Fruit fly (Drosophila melanogaster) whole organism, embryonic: Measurements from ENCODE around the gene TwdlC.

Experiments
- BEAF-32 ChIP-seq: fragments of 200-800 bp; sonication (Bioruptor generic); optimal IDR thresholded peaks from 3 replicates; lab custom pipeline; 2017; ENCODE audit warnings: missing biosample characterization, missing genetic modification characterization, mild to moderate bottlenecking, moderate library complexity, missing genetic modification reagents
- CG10565 ChIP-seq: fragments of 200-800 bp; sonication (Bioruptor generic); optimal IDR thresholded peaks from 3 replicates; lab custom pipeline; 2016; ENCODE audit warnings: missing biosample characterization, mild to moderate bottlenecking, missing genetic modification characterization
- CG12155 ChIP-seq: fragments of 200-800 bp; sonication (Bioruptor generic); optimal IDR thresholded peaks from 3 replicates; lab custom pipeline; 2016; ENCODE audit warnings: missing biosample characterization, missing genetic modification characterization
- CG12299 ChIP-seq: fragments of 200-800 bp; sonication (Bioruptor generic); optimal IDR thresholded peaks from 2 replicates; lab custom pipeline; 2018; ENCODE audit warnings: missing biosample characterization, mild to moderate bottlenecking, missing genetic modification characterization
- CG1233 ChIP-seq: fragments of 200-800 bp; sonication (Bioruptor generic); optimal IDR thresholded peaks from 4 replicates; lab custom pipeline; 2018; ENCODE audit warnings: missing biosample characterization, mild to moderate bottlenecking, missing genetic modification characterization
- CG12391 ChIP-seq: fragments of 200-800 bp; sonication (Bioruptor generic); optimal IDR thresholded peaks from 3 replicates; lab custom pipeline; 2018; ENCODE audit warnings: missing biosample characterization, mild to moderate bottlenecking, missing genetic modification characterization, moderate library complexity
- CG14860 ChIP-seq: fragments of 200-800 bp; sonication (Bioruptor generic); IDR thresholded peaks from 3 replicates; pipeline ENCODE4 v1.3.6; 2022; ENCODE audit warnings: missing biosample characterization, missing genetic modification characterization; ENCODE audit not compliant: partially characterized antibody
- CG1602 ChIP-seq: fragments of 200-800 bp; sonication (Bioruptor generic); optimal IDR thresholded peaks from 3 replicates; lab custom pipeline; 2016; ENCODE audit warnings: missing biosample characterization, missing genetic modification characterization
- CG16779 ChIP-seq: fragments of 200-800 bp; sonication (Bioruptor generic); IDR thresholded peaks from 2 replicates; pipeline ENCODE4 v1.3.6; 2022; ENCODE audit warnings: missing biosample characterization, missing genetic modification characterization
- CG16813 ChIP-seq: fragments of 200-800 bp; sonication (Bioruptor generic); IDR thresholded peaks from 3 replicates; pipeline ENCODE4 v1.3.6; 2022; ENCODE audit warnings: missing biosample characterization, missing genetic modification characterization; ENCODE audit not compliant: partially characterized antibody
- CG17385 ChIP-seq: fragments of 200-800 bp; sonication (Bioruptor generic); optimal IDR thresholded peaks from 3 replicates; lab custom pipeline; 2018; ENCODE audit warnings: missing biosample characterization, mild to moderate bottlenecking, missing genetic modification characterization
- CG2678 ChIP-seq: fragments of 200-800 bp; sonication (Bioruptor generic); optimal IDR thresholded peaks from 3 replicates; lab custom pipeline; 2019; ENCODE audit warnings: missing biosample characterization, mild to moderate bottlenecking, missing genetic modification characterization, moderate library complexity
- CG3065 ChIP-seq: fragments of 200-800 bp; sonication (Bioruptor generic); optimal IDR thresholded peaks from 2 replicates; lab custom pipeline; 2016; ENCODE audit warnings: missing biosample characterization, missing genetic modification characterization
- CG31365 ChIP-seq: fragments of 200-800 bp; sonication (Bioruptor generic); optimal IDR thresholded peaks from 2 replicates; lab custom pipeline; 2018; ENCODE audit warnings: missing biosample characterization, mild to moderate bottlenecking, missing genetic modification characterization
- CG3838 ChIP-seq: fragments of 200-800 bp; sonication (Bioruptor generic); optimal IDR thresholded peaks from 3 replicates; lab custom pipeline; 2016; ENCODE audit warnings: missing biosample characterization, missing genetic modification characterization
- CG6791 ChIP-seq: fragments of 200-800 bp; sonication (Bioruptor generic); IDR thresholded peaks from 3 replicates; pipeline ENCODE4 v1.3.6; 2022; ENCODE audit warnings: missing biosample characterization, missing genetic modification characterization; ENCODE audit not compliant: partially characterized antibody
- CG7928 ChIP-seq: fragments of 200-800 bp; sonication (Bioruptor generic); optimal IDR thresholded peaks from 2 replicates; lab custom pipeline; 2017; ENCODE audit warnings: missing biosample characterization, mild to moderate bottlenecking, missing genetic modification characterization
- CG8089 ChIP-seq: fragments of 200-800 bp; sonication (Bioruptor generic); optimal IDR thresholded peaks from 3 replicates; lab custom pipeline; 2016; ENCODE audit warnings: missing biosample characterization, missing genetic modification characterization
- CG9215 ChIP-seq: fragments of 200-800 bp; sonication (Bioruptor generic); IDR thresholded peaks from 2 replicates; pipeline ENCODE4 v1.3.6; 2022; ENCODE audit warnings: missing biosample characterization, missing genetic modification characterization
- CG9797 ChIP-seq: fragments of 200-800 bp; sonication (Bioruptor generic); optimal IDR thresholded peaks from 3 replicates; lab custom pipeline; 2018; ENCODE audit warnings: missing biosample characterization, mild to moderate bottlenecking, missing genetic modification characterization
- Deaf1 ChIP-seq: fragments of 200-800 bp; optimal IDR thresholded peaks from 3 replicates; lab custom pipeline; 2019; ENCODE audit warnings: missing biosample characterization, mild to moderate bottlenecking, missing genetic modification characterization, moderate library complexity
- Dref ChIP-seq: fragments of 200-800 bp; sonication (Bioruptor generic); IDR thresholded peaks from 2 replicates; pipeline ENCODE4 v1.3.6; 2022; ENCODE audit warnings: missing biosample characterization, missing genetic modification characterization
- Drgx ChIP-seq: fragments of 200-800 bp; sonication (Bioruptor generic); IDR thresholded peaks from 2 replicates; pipeline ENCODE4 v1.3.6; 2022; ENCODE audit warnings: missing biosample characterization, missing genetic modification characterization
- Fer3 ChIP-seq: fragments of 200-800 bp; sonication (Bioruptor generic); optimal IDR thresholded peaks from 2 replicates; lab custom pipeline; 2018; ENCODE audit warnings: missing biosample characterization, mild to moderate bottlenecking, missing genetic modification characterization, moderate library complexity
- HHEX ChIP-seq: fragments of 200-800 bp; sonication (Bioruptor generic); optimal IDR thresholded peaks from 3 replicates; lab custom pipeline; 2017; ENCODE audit warnings: missing biosample characterization, mild to moderate bottlenecking, missing genetic modification characterization, missing genetic modification reagents
- HLH54F ChIP-seq: fragments of 200-800 bp; sonication (Bioruptor generic); optimal IDR thresholded peaks from 3 replicates; lab custom pipeline; 2016; ENCODE audit warnings: missing biosample characterization, missing genetic modification characterization
- Med ChIP-seq: fragments of 200-800 bp; sonication (Bioruptor generic); peaks from one replicate; lab custom pipeline; 2016; ENCODE audit warnings: missing biosample characterization, missing genetic modification characterization, mild to moderate bottlenecking, inconsistent platforms, moderate library complexity
- Meics ChIP-seq: fragments of 200-800 bp; sonication (Bioruptor generic); optimal IDR thresholded peaks from 2 replicates; lab custom pipeline; 2017; ENCODE audit warnings: missing biosample characterization, mild to moderate bottlenecking, missing genetic modification characterization
- NK7.1 ChIP-seq: fragments of 200-800 bp; sonication (Bioruptor generic); optimal IDR thresholded peaks from 3 replicates; lab custom pipeline; 2016; ENCODE audit warnings: missing biosample characterization, missing genetic modification characterization
- PHDP ChIP-seq: fragments of 200-800 bp; sonication (Bioruptor generic); optimal IDR thresholded peaks from 3 replicates; lab custom pipeline; 2018; ENCODE audit warnings: missing biosample characterization, mild to moderate bottlenecking, missing genetic modification characterization, moderate library complexity
- Six4 ChIP-seq: fragments of 200-800 bp; sonication (Bioruptor generic); optimal IDR thresholded peaks from 2 replicates; lab custom pipeline; 2016; ENCODE audit warnings: missing biosample characterization, missing genetic modification characterization
- Sry-β ChIP-seq: fragments of 200-800 bp; sonication (Bioruptor generic); optimal IDR thresholded peaks from 2 replicates; lab custom pipeline; 2018; ENCODE audit warnings: missing biosample characterization, mild to moderate bottlenecking, missing genetic modification characterization, moderate library complexity
- Usf ChIP-seq: fragments of 200-800 bp; sonication (Bioruptor generic); optimal IDR thresholded peaks from 2 replicates; lab custom pipeline; 2017; ENCODE audit warnings: missing genotype, missing biosample characterization, missing genetic modification characterization
- chif ChIP-seq, 2 experiments: fragments of 200-800 bp; sonication (Bioruptor generic); optimal IDR thresholded peaks; 3 replicates each; lab custom pipeline; 2016; ENCODE audit warnings: missing biosample characterization in 2 of 2, missing genetic modification characterization in 2 of 2
- chn ChIP-seq: fragments of 200-800 bp; sonication (Bioruptor generic); optimal IDR thresholded peaks from 2 replicates; lab custom pipeline; 2016; ENCODE audit warnings: missing biosample characterization, missing genetic modification characterization
- dan ChIP-seq: fragments of 200-800 bp; sonication (Bioruptor generic); IDR thresholded peaks from 2 replicates; pipeline ENCODE4 v1.3.6; 2022; ENCODE audit warnings: missing biosample characterization, missing genetic modification characterization
- dmrt11E ChIP-seq: fragments of 200-800 bp; sonication (Bioruptor generic); optimal IDR thresholded peaks from 3 replicates; lab custom pipeline; 2018; ENCODE audit warnings: missing biosample characterization, mild to moderate bottlenecking, missing genetic modification characterization, moderate library complexity
- dmrt99B ChIP-seq: fragments of 200-800 bp; sonication (Bioruptor generic); optimal IDR thresholded peaks from 2 replicates; lab custom pipeline; 2018; ENCODE audit warnings: missing biosample characterization, mild to moderate bottlenecking, missing genetic modification characterization, moderate library complexity
- gem ChIP-seq: fragments of 200-800 bp; sonication (Bioruptor generic); optimal IDR thresholded peaks from 2 replicates; lab custom pipeline; 2019; ENCODE audit warnings: missing biosample characterization, mild to moderate bottlenecking, missing genetic modification characterization, moderate library complexity
- grau ChIP-seq: fragments of 200-800 bp; optimal IDR thresholded peaks from 3 replicates; lab custom pipeline; 2019; ENCODE audit warnings: missing biosample characterization, mild to moderate bottlenecking, missing genetic modification characterization, moderate library complexity
- hb ChIP-seq: fragments of 200-800 bp; sonication (Bioruptor generic); IDR thresholded peaks from 3 replicates; pipeline ENCODE4 v1.3.6; 2022; ENCODE audit warnings: missing biosample characterization, missing genetic modification characterization; ENCODE audit not compliant: partially characterized antibody
- onecut ChIP-seq: fragments of 200-800 bp; sonication (Bioruptor generic); IDR thresholded peaks from 2 replicates; pipeline ENCODE4 v1.3.6; 2022; ENCODE audit warnings: missing biosample characterization, missing genetic modification characterization
- pzg ChIP-seq: fragments of 200-800 bp; sonication (Bioruptor generic); optimal IDR thresholded peaks from 3 replicates; lab custom pipeline; 2018; ENCODE audit warnings: missing biosample characterization, mild to moderate bottlenecking, missing genetic modification characterization, moderate library complexity
- repo ChIP-seq: fragments of 200-800 bp; sonication (Bioruptor generic); optimal IDR thresholded peaks from 2 replicates; lab custom pipeline; 2016; ENCODE audit warnings: missing biosample characterization, missing genetic modification characterization
- row ChIP-seq: fragments of 200-800 bp; sonication (Bioruptor generic); IDR thresholded peaks from 3 replicates; pipeline ENCODE4 v1.3.6; 2022; ENCODE audit warnings: missing biosample characterization, missing genetic modification characterization
- sim ChIP-seq: fragments of 200-800 bp; sonication (Bioruptor generic); IDR thresholded peaks from 2 replicates; pipeline ENCODE4 v1.3.6; 2022; ENCODE audit warnings: missing biosample characterization, missing genetic modification characterization
- sna ChIP-seq: fragments of 200-800 bp; sonication (Bioruptor generic); IDR thresholded peaks from 2 replicates; pipeline ENCODE4 v1.3.6; 2022; ENCODE audit warnings: missing biosample characterization, missing genetic modification characterization; ENCODE audit not compliant: partially characterized antibody
- tgo ChIP-seq: fragments of 200-800 bp; sonication (Bioruptor generic); IDR thresholded peaks from 3 replicates; pipeline ENCODE4 v1.3.6; 2022; ENCODE audit warnings: missing biosample characterization, missing genetic modification characterization
- toy ChIP-seq: fragments of 200-800 bp; sonication (Bioruptor generic); IDR thresholded peaks from 2 replicates; pipeline ENCODE4 v1.3.6; 2022; ENCODE audit warnings: missing biosample characterization, missing genetic modification characterization
- unpg ChIP-seq: fragments of 200-800 bp; sonication (Bioruptor generic); optimal IDR thresholded peaks from 3 replicates; lab custom pipeline; 2018; ENCODE audit warnings: missing biosample characterization, mild to moderate bottlenecking, missing genetic modification characterization, moderate library complexity

TwdlC gene

dm6 chr3R:26952200-26952856 lies 42.3 kb upstream of the TwdlC start (continued):
- TF ChIP-seq dmrt99B (tag; lab: Kevin White, UChicago) (peak; percentile 13), sim (GFP tag; lab: Robert Waterston, UW) (no peak), dmrt11E (tag; lab: Kevin White, UChicago) (no peak), CG31365 (tag; lab: Kevin White, UChicago) (no peak), Drgx (no peak), CG17385 (peak; percentile 42), CG16779 (GFP tag; lab: Robert Waterston, UW) (no peak), CG7928 (GFP tag; lab: Kevin White, UChicago) (no peak), chn (GFP tag; lab: Kevin White, UChicago) (peak; percentile 24), Meics (GFP tag; lab: Kevin White, UChicago) (peak; percentile 63), BEAF-32 (GFP tag; lab: Kevin White, UChicago) (no peak), dan (GFP tag; lab: Robert Waterston, UW) (no peak), Fer3 (tag; lab: Kevin White, UChicago) (peak; percentile 25), hb (GFP tag; lab: Robert Waterston, UW) (no peak), onecut (GFP tag; lab: Robert Waterston, UW) (no peak), Deaf1 (no peak), HLH54F (no peak), CG14860 (no peak), CG10565 (GFP tag; lab: Kevin White, UChicago) (no peak), pzg (no peak), gem (tag; lab: Kevin White, UChicago) (peak; percentile 49), PHDP (tag; lab: Kevin White, UChicago) (peak; percentile 3), CG12391 (peak; percentile 23), CG12299 (no peak), CG2678 (tag; lab: Kevin White, UChicago) (peak; percentile 41), Six4 (GFP tag; lab: Kevin White, UChicago) (no peak), Sry-β (GFP tag; lab: Kevin White, UChicago) (no peak), CG6791 (GFP tag; lab: Robert Waterston, UW) (no peak), CG1602 (GFP tag; lab: Kevin White, UChicago) (no peak), Dref (GFP tag; lab: Robert Waterston, UW) (no peak), CG16813 (no peak), CG3838 (GFP tag; lab: Kevin White, UChicago) (no peak), chif (GFP tag; optimal IDR thresholded peaks at IDR 0.05; lab: Kevin White, UChicago) (no peak), repo (GFP tag; lab: Kevin White, UChicago) (no peak), CG8089 (GFP tag; lab: Kevin White, UChicago) (no peak), tgo (GFP tag; lab: Robert Waterston, UW) (no peak), CG12155 (no peak), HHEX (GFP tag; lab: Kevin White, UChicago) (no peak), Med (peak; percentile 91), CG1233 (no peak), CG9797 (GFP tag; lab: Kevin White, UChicago) (no peak), CG3065 (GFP tag; lab: Kevin White, UChicago) (no peak), grau (peak; percentile 41), row (GFP tag; lab: Robert Waterston, UW) (peak; percentile 53; the same call in 2 of the 3 replicates), NK7.1 (no peak), sna (GFP tag; lab: Robert Waterston, UW) (no peak), CG9215 (GFP tag; lab: Robert Waterston, UW) (no peak), unpg (no peak), toy (GFP tag; lab: Robert Waterston, UW) (no peak), Usf (GFP tag; lab: Kevin White, UChicago) (no peak)
